Fruit fly (Drosophila melanogaster) whole organism, embryonic: ENCODE results near the gene Tom40.
A peak's percentile ranks its signal among the peaks of the same experiment; 100 is the strongest.

Experiments
- Antp ChIP-seq: fragments of 200-800 bp; sonication (Bioruptor generic); optimal IDR thresholded peaks from 3 replicates; lab custom pipeline; 2016; ENCODE audit warnings: missing biosample characterization, missing genetic modification characterization
- Asciz ChIP-seq: fragments of 200-800 bp; sonication (Bioruptor generic); optimal IDR thresholded peaks from 2 replicates; lab custom pipeline; 2017; ENCODE audit warnings: missing biosample characterization, mild to moderate bottlenecking, missing genetic modification characterization, missing genetic modification reagents
- Bdp1 ChIP-seq: fragments of 200-800 bp; sonication (Bioruptor generic); optimal IDR thresholded peaks from 3 replicates; lab custom pipeline; 2016; ENCODE audit warnings: missing biosample characterization, missing genetic modification characterization
- CG10209 ChIP-seq: fragments of 200-800 bp; sonication (Bioruptor generic); optimal IDR thresholded peaks from 3 replicates; lab custom pipeline; 2017; ENCODE audit warnings: missing biosample characterization, mild to moderate bottlenecking, missing genetic modification characterization, missing genetic modification reagents
- CG10321 ChIP-seq: fragments of 200-800 bp; sonication (Bioruptor generic); IDR thresholded peaks from 2 replicates; pipeline ENCODE4 v1.3.6; 2022; ENCODE audit warnings: missing biosample characterization, missing genetic modification characterization
- CG11085 ChIP-seq: fragments of 200-800 bp; sonication (Bioruptor generic); IDR thresholded peaks from 2 replicates; pipeline ENCODE4 v1.3.6; 2022; ENCODE audit warnings: missing biosample characterization, missing genetic modification characterization
- CG11560 ChIP-seq: fragments of 200-800 bp; sonication (Bioruptor generic); IDR thresholded peaks from 3 replicates; pipeline ENCODE4 v1.3.6; 2022; ENCODE audit warnings: missing biosample characterization, missing genetic modification characterization
- CG13624 ChIP-seq: fragments of 200-800 bp; sonication (Bioruptor generic); optimal IDR thresholded peaks from 2 replicates; lab custom pipeline; 2016; ENCODE audit warnings: missing biosample characterization, missing genetic modification characterization
- CG14667 ChIP-seq: fragments of 200-800 bp; sonication (Bioruptor generic); IDR thresholded peaks from 2 replicates; pipeline ENCODE4 v1.3.6; 2022; ENCODE audit warnings: missing biosample characterization, missing genetic modification characterization
- CG1832 ChIP-seq: fragments of 200-800 bp; sonication (Bioruptor generic); optimal IDR thresholded peaks from 2 replicates; lab custom pipeline; 2017; ENCODE audit warnings: missing biosample characterization, mild to moderate bottlenecking, missing genetic modification characterization, inconsistent platforms
- CG18599 ChIP-seq: fragments of 200-800 bp; sonication (Bioruptor generic); optimal IDR thresholded peaks from 3 replicates; lab custom pipeline; 2017; ENCODE audit warnings: missing biosample characterization, missing genetic modification characterization, mild to moderate bottlenecking, moderate library complexity, missing genetic modification reagents
- CG18619 ChIP-seq: fragments of 200-800 bp; sonication (Bioruptor generic); optimal IDR thresholded peaks from 3 replicates; lab custom pipeline; 2017; ENCODE audit warnings: missing biosample characterization, mild to moderate bottlenecking, missing genetic modification characterization
- CG3163 ChIP-seq: fragments of 200-800 bp; sonication (Bioruptor generic); optimal IDR thresholded peaks from 3 replicates; lab custom pipeline; 2016; ENCODE audit warnings: missing biosample characterization, missing genetic modification characterization
- CG6689 ChIP-seq: fragments of 200-800 bp; sonication (Bioruptor generic); IDR thresholded peaks from 2 replicates; pipeline ENCODE4 v1.3.6; 2022; ENCODE audit warnings: missing biosample characterization, missing genetic modification characterization
- CG6765 ChIP-seq: fragments of 200-800 bp; sonication (Bioruptor generic); optimal IDR thresholded peaks from 3 replicates; lab custom pipeline; 2017; ENCODE audit warnings: missing biosample characterization, mild to moderate bottlenecking, missing genetic modification characterization
- CG7556 ChIP-seq: fragments of 200-800 bp; sonication (Bioruptor generic); optimal IDR thresholded peaks from 2 replicates; lab custom pipeline; 2017; ENCODE audit warnings: missing biosample characterization, mild to moderate bottlenecking, missing genetic modification characterization
- CG7987 ChIP-seq: fragments of 200-800 bp; sonication (Bioruptor generic); optimal IDR thresholded peaks from 2 replicates; lab custom pipeline; 2018; ENCODE audit warnings: missing biosample characterization, mild to moderate bottlenecking, missing genetic modification characterization, moderate library complexity
- CG8281 ChIP-seq: fragments of 200-800 bp; sonication (Bioruptor generic); optimal IDR thresholded peaks from 2 replicates; lab custom pipeline; 2018; ENCODE audit warnings: missing biosample characterization, mild to moderate bottlenecking, missing genetic modification characterization, moderate library complexity
- CHES-1-like ChIP-seq: fragments of 200-800 bp; sonication (Bioruptor generic); optimal IDR thresholded peaks from 2 replicates; lab custom pipeline; 2016; ENCODE audit warnings: missing biosample characterization, missing genetic modification characterization
- Dll ChIP-seq: fragments of 200-800 bp; sonication (Bioruptor generic); IDR thresholded peaks from 4 replicates; pipeline ENCODE4 v1.3.6; 2022; ENCODE audit warnings: missing biosample characterization, missing genetic modification characterization; ENCODE audit not compliant: partially characterized antibody
- ERR ChIP-seq: fragments of 200-800 bp; sonication (Bioruptor generic); optimal IDR thresholded peaks from 2 replicates; lab custom pipeline; 2016; ENCODE audit warnings: missing biosample characterization, missing genetic modification characterization
- Ets65A ChIP-seq: fragments of 200-800 bp; sonication (Bioruptor generic); peaks from one replicate; lab custom pipeline; 2016; ENCODE audit warnings: missing biosample characterization, missing genetic modification characterization
- Ets97D ChIP-seq: fragments of 200-800 bp; sonication (Bioruptor generic); optimal IDR thresholded peaks from 3 replicates; lab custom pipeline; 2016; ENCODE audit warnings: missing biosample characterization, missing genetic modification characterization
- HmgD ChIP-seq: fragments of 200-800 bp; sonication (Bioruptor generic); optimal IDR thresholded peaks from 3 replicates; lab custom pipeline; 2016; ENCODE audit warnings: missing biosample characterization, missing genetic modification characterization
- Lim3 ChIP-seq: fragments of 200-800 bp; sonication (Bioruptor generic); IDR thresholded peaks from 2 replicates; pipeline ENCODE4 v1.3.6; 2022; ENCODE audit warnings: missing biosample characterization, missing genetic modification characterization
- Lpt ChIP-seq: fragments of >200 bp; optimal IDR thresholded peaks from 2 replicates; lab custom pipeline; 2018; ENCODE audit warnings: missing biosample characterization, missing genetic modification characterization
- Med ChIP-seq: fragments of 200-800 bp; sonication (Bioruptor generic); peaks from one replicate; lab custom pipeline; 2016; ENCODE audit warnings: missing biosample characterization, missing genetic modification characterization, mild to moderate bottlenecking, inconsistent platforms, moderate library complexity
- NK7.1 ChIP-seq: fragments of 200-800 bp; sonication (Bioruptor generic); optimal IDR thresholded peaks from 3 replicates; lab custom pipeline; 2016; ENCODE audit warnings: missing biosample characterization, missing genetic modification characterization
- Neu2 ChIP-seq: fragments of 200-800 bp; sonication (Bioruptor generic); optimal IDR thresholded peaks from 3 replicates; lab custom pipeline; 2016; ENCODE audit warnings: missing biosample characterization, missing genetic modification characterization, borderline replicate concordance
- Rx ChIP-seq: fragments of 200-800 bp; sonication (Bioruptor generic); IDR thresholded peaks from 2 replicates; pipeline ENCODE4 v1.3.6; 2022; ENCODE audit warnings: missing biosample characterization, missing genetic modification characterization
- Taf1 ChIP-seq: fragments of 200-800 bp; sonication (Bioruptor generic); IDR thresholded peaks from 2 replicates; pipeline ENCODE4 v1.3.6; 2022; ENCODE audit warnings: missing biosample characterization, missing genetic modification characterization
- al ChIP-seq: fragments of 200-800 bp; sonication (Bioruptor generic); IDR thresholded peaks from 2 replicates; pipeline ENCODE4 v1.3.6; 2022; ENCODE audit warnings: missing biosample characterization, missing genetic modification characterization
- bab2 ChIP-seq: fragments of 200-800 bp; sonication (Bioruptor generic); optimal IDR thresholded peaks from 2 replicates; lab custom pipeline; 2016; ENCODE audit warnings: missing biosample characterization, missing genetic modification characterization
- bbx ChIP-seq: fragments of 200-800 bp; sonication (Bioruptor generic); IDR thresholded peaks from 2 replicates; pipeline ENCODE4 v1.3.6; 2022; ENCODE audit warnings: missing biosample characterization, missing genetic modification characterization; ENCODE audit not compliant: partially characterized antibody
- bigmax ChIP-seq: fragments of 200-800 bp; sonication (Bioruptor generic); optimal IDR thresholded peaks from 2 replicates; lab custom pipeline; 2018; ENCODE audit warnings: missing biosample characterization, mild to moderate bottlenecking, missing genetic modification characterization
- danr ChIP-seq: fragments of 200-800 bp; sonication (Bioruptor generic); IDR thresholded peaks from 2 replicates; pipeline ENCODE4 v1.3.6; 2022; ENCODE audit warnings: missing biosample characterization, missing genetic modification characterization
- dimm ChIP-seq: fragments of 200-800 bp; sonication (Bioruptor generic); IDR thresholded peaks from 2 replicates; pipeline ENCODE4 v1.3.6; 2022; ENCODE audit warnings: missing biosample characterization, missing genetic modification characterization
- eve ChIP-seq, 2 experiments: fragments of >200 bp; optimal IDR thresholded peaks; 2 replicates each; lab custom pipeline; 2017; ENCODE audit warnings: missing biosample characterization in 2 of 2, missing genetic modification characterization in 2 of 2
- h ChIP-seq: fragments of >200 bp; optimal IDR thresholded peaks from 2 replicates; lab custom pipeline; 2017
- lab ChIP-seq: fragments of 200-800 bp; sonication (Bioruptor generic); optimal IDR thresholded peaks from 3 replicates; lab custom pipeline; 2017; ENCODE audit warnings: missing biosample characterization, missing genetic modification characterization, mild to moderate bottlenecking, moderate library complexity, missing genetic modification reagents
- schlank ChIP-seq: fragments of 200-800 bp; sonication (Bioruptor generic); optimal IDR thresholded peaks from 2 replicates; lab custom pipeline; 2018; ENCODE audit warnings: missing biosample characterization, mild to moderate bottlenecking, missing genetic modification characterization
- trh ChIP-seq: fragments of 200-800 bp; sonication (Bioruptor generic); optimal IDR thresholded peaks from 2 replicates; lab custom pipeline; 2016; ENCODE audit warnings: missing biosample characterization, missing genetic modification characterization
- tx ChIP-seq: fragments of 200-800 bp; sonication (Bioruptor generic); optimal IDR thresholded peaks from 2 replicates; lab custom pipeline; 2016; ENCODE audit warnings: missing biosample characterization, missing genetic modification characterization

Tom40 gene

dm6 chrX:7701282-7702078 lies 35.2 kb upstream of the Tom40 start (continued):
- peak; percentile 4 for TF ChIP-seq bab2 (GFP tag; lab: Kevin White, UChicago)
- no peak for TF ChIP-seq dimm
- peak; percentile 55 for TF ChIP-seq CG7987 (GFP tag; lab: Kevin White, UChicago)
- TF ChIP-seq bbx (GFP tag; lab: Robert Waterston, UW), result no peak
- TF ChIP-seq CG1832, result no peak
- no peak for TF ChIP-seq NK7.1 (GFP tag; lab: Kevin White, UChicago)
- TF ChIP-seq CG11560 (tag; lab: Robert Waterston, UW), result no peak
- TF ChIP-seq Lpt (GFP tag; lab: Kevin White, UChicago), result no peak
- no peak for TF ChIP-seq CG3163
- TF ChIP-seq Bdp1, result peak; percentile 32
- 0 out of 2 replicates have a peak, but pooled peaks have one; percentile 22 for TF ChIP-seq Rx (GFP tag; lab: Robert Waterston, UW)
- no peak for TF ChIP-seq danr
- TF ChIP-seq eve (GFP tag; optimal IDR thresholded peaks at IDR 0.05; lab: Kevin White, UChicago), result peak in 1 of 2 experiments; percentile 65
- TF ChIP-seq CG18619 (GFP tag; lab: Kevin White, UChicago), result peak; percentile 72
- TF ChIP-seq Asciz (GFP tag; lab: Kevin White, UChicago), result peak; percentile 46
- peak; percentile 81 for TF ChIP-seq CG10209 (GFP tag; lab: Kevin White, UChicago)
- no peak for TF ChIP-seq Antp (GFP tag; lab: Kevin White, UChicago)
- peak; percentile 88 for TF ChIP-seq lab (GFP tag; lab: Kevin White, UChicago)
- TF ChIP-seq Dll, result no peak
- no peak for TF ChIP-seq h (lab: Kevin White, UChicago)
- peak; percentile 65 for TF ChIP-seq Taf1
- TF ChIP-seq bigmax, result peak; percentile 22
- TF ChIP-seq Neu2 (GFP tag; lab: Kevin White, UChicago), result no peak
- no peak for TF ChIP-seq Lim3
- TF ChIP-seq ERR (GFP tag; lab: Kevin White, UChicago), result no peak
- peak; percentile 58 for TF ChIP-seq CG13624 (GFP tag; lab: Kevin White, UChicago)
- TF ChIP-seq Ets97D, result no peak
- TF ChIP-seq CHES-1-like (GFP tag; lab: Kevin White, UChicago), result peak; percentile 91
- peak; percentile 92 for TF ChIP-seq CG18599 (GFP tag; lab: Kevin White, UChicago)
- TF ChIP-seq CG6689 (GFP tag; lab: Robert Waterston, UW), result peak; percentile 72
- no peak for TF ChIP-seq CG8281 (tag; lab: Kevin White, UChicago)
- TF ChIP-seq CG14667, result no peak
- peak; percentile 67 for TF ChIP-seq al (GFP tag; lab: Robert Waterston, UW)
- peak; percentile 82 for TF ChIP-seq CG7556 (GFP tag; lab: Kevin White, UChicago)
- TF ChIP-seq trh (GFP tag; lab: Kevin White, UChicago), result no peak
- peak; percentile 84 for TF ChIP-seq Ets65A (GFP tag; lab: Kevin White, UChicago)
- TF ChIP-seq CG6765 (GFP tag; lab: Kevin White, UChicago), result peak; percentile 63
- TF ChIP-seq Med, result peak; percentile 93
- TF ChIP-seq CG10321, result 0 out of 2 replicates have a peak, but pooled peaks have one; percentile 27
- TF ChIP-seq CG11085 (GFP tag; lab: Robert Waterston, UW), result peak; percentile 43; the same call in 1 of the 2 replicates
- TF ChIP-seq HmgD (GFP tag; lab: Kevin White, UChicago), result no peak
- TF ChIP-seq tx, result peak; percentile 32
- peak; percentile 48 for TF ChIP-seq schlank (tag; lab: Kevin White, UChicago)
- TF ChIP-seq, all 482 proteins: peak for 292
